Worm (Caenorhabditis elegans) whole organism, L1 larva: Measurements from ENCODE around the gene idpa-1.

Experiments
- F16B12.6 ChIP-seq: fragments of 150-350 bp; optimal IDR thresholded peaks from 2 replicates; lab custom pipeline; 2014; ENCODE audit warnings: missing biosample characterization, missing genetic modification characterization
- alr-1 ChIP-seq: fragments of 200-800 bp; sonication (Bioruptor generic); optimal IDR thresholded peaks from 2 replicates; lab custom pipeline; 2018; ENCODE audit warnings: borderline replicate concordance, mild to moderate bottlenecking, missing genetic modification characterization, missing compliant biosample characterization
- ama-1 ChIP-seq: fragments of 150-350 bp; optimal IDR thresholded peaks from 2 replicates; lab custom pipeline; 2014
- blmp-1 ChIP-seq: fragments of 150-350 bp; optimal IDR thresholded peaks from 2 replicates; lab custom pipeline; 2014; ENCODE audit warnings: missing biosample characterization, missing genetic modification characterization
- ceh-8 ChIP-seq: fragments of 200-800 bp; sonication (Bioruptor generic); optimal IDR thresholded peaks from 2 replicates; lab custom pipeline; 2018; ENCODE audit warnings: mild to moderate bottlenecking, missing genetic modification characterization, moderate library complexity, missing compliant biosample characterization
- efl-3 ChIP-seq: fragments of 200-800 bp; sonication (Bioruptor generic); optimal IDR thresholded peaks from 2 replicates; lab custom pipeline; 2018; ENCODE audit warnings: mild to moderate bottlenecking, missing genetic modification characterization, missing compliant biosample characterization
- ets-5 ChIP-seq: fragments of 200-800 bp; sonication (Bioruptor generic); IDR thresholded peaks from 2 replicates; pipeline ENCODE4 v1.3.6; 2022; ENCODE audit warnings: missing genetic modification characterization, missing compliant biosample characterization
- irx-1 ChIP-seq: sonication (generic microtip); optimal IDR thresholded peaks from 2 replicates; lab custom pipeline; 2016; ENCODE audit warnings: missing genetic modification characterization, missing compliant biosample characterization
- nhr-12 ChIP-seq: sonication (generic microtip); optimal IDR thresholded peaks from 2 replicates; lab custom pipeline; 2017; ENCODE audit warnings: missing biosample characterization, missing genetic modification characterization
- nhr-47 ChIP-seq: sonication (generic microtip); optimal IDR thresholded peaks from 2 replicates; lab custom pipeline; 2016; ENCODE audit warnings: mild to moderate bottlenecking, missing genetic modification characterization, moderate library complexity, missing compliant biosample characterization
- nhr-76 ChIP-seq: sonication (generic microtip); optimal IDR thresholded peaks from 2 replicates; lab custom pipeline; 2017; ENCODE audit warnings: missing biosample characterization, missing genetic modification characterization
- pqm-1 ChIP-seq: sonication (generic microtip); optimal IDR thresholded peaks from 3 replicates; lab custom pipeline; 2017; ENCODE audit warnings: missing biosample characterization, missing genetic modification characterization
- snpc-4 ChIP-seq: fragments of 150-350 bp; optimal IDR thresholded peaks from 2 replicates; lab custom pipeline; 2014; ENCODE audit warnings: missing biosample characterization, missing genetic modification characterization
- vab-15 ChIP-seq: sonication (generic microtip); optimal IDR thresholded peaks from 2 replicates; lab custom pipeline; 2017; ENCODE audit warnings: missing genotype, mild to moderate bottlenecking, missing genetic modification characterization, missing compliant biosample characterization

Gene idpa-1

ce11 chrIII:2855929-2856328 lies 45.1 kb downstream of the idpa-1 start, which contains the start of gene F56F11.4:
F56F11.4 (plus strand) TSS chrIII:2856229.
- TF ChIP-seq ceh-8 (GFP tag; lab: Kevin White, UChicago) (no peak), nhr-12 (no peak), blmp-1 (tag; lab: Kevin White, UChicago) (no peak), snpc-4 (no peak), nhr-76 (tag; lab: Kevin White, UChicago) (no peak), irx-1 (tag; lab: Kevin White, UChicago) (no peak), pqm-1 (tag; lab: Kevin White, UChicago) (no peak), F16B12.6 (no peak), vab-15 (no peak), alr-1 (tag; lab: Kevin White, UChicago) (no peak), ama-1 (lab: Kevin White, UChicago) (no peak), nhr-47 (tag; lab: Kevin White, UChicago) (no peak), ets-5 (GFP tag; lab: Robert Waterston, UW) (no peak), efl-3 (no peak)
